Fruit fly (Drosophila melanogaster): ENCODE data around the gene Spn77Bb.

Gene Spn77Bb

DNA sequence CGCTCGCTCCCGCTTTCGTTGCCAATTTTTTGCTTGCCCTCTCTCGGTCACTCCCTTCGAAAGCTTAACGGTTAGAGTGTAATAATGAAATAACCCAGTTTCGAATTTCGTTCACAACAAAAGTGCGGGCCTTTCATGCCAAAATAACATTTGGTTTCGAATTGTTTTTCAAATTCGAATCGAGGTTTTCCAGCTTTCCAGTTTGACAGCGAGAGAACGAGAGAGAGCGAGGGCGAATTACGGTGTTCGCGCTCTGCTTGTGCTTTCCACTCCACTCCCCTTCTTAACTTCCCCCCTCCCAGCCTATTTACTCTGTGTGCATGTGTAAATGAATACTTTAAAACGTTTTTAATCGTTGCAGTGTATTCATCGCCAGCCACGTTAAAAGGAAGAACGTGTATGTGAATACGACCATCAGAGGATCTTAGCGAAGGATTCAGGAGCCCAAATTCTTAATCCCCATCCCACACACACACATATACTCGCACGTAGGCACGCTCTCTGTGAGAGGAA, 27.9 kb downstream of the Spn77Bb start:
- peak; percentile 25 for TF ChIP-seq Med (GFP tag)
- TF ChIP-seq CG15479 (GFP tag; optimal IDR thresholded peaks at IDR 0.05), result no peak
- no peak for TF ChIP-seq CG8765 (GFP tag; IDR thresholded peaks at IDR 0.05)
- TF ChIP-seq cg (GFP tag; optimal IDR thresholded peaks at IDR 0.05), result peak; percentile 53
- peak; percentile 70 to 91 for TF ChIP-seq Trl (optimal IDR thresholded peaks at IDR 0.05)
- TF ChIP-seq Trl (GFP tag; optimal IDR thresholded peaks at IDR 0.05), result no peak
- peak; percentile 94 for TF ChIP-seq crol (GFP tag; IDR thresholded peaks at IDR 0.05)
- no peak for TF ChIP-seq gcm2 (GFP tag; optimal IDR thresholded peaks at IDR 0.05)
- TF ChIP-seq z (GFP tag; IDR thresholded peaks at IDR 0.05), result peak; percentile 51; the same call in 1 of the 3 replicates
- no peak for TF ChIP-seq CG16813 (GFP tag; IDR thresholded peaks at IDR 0.05; ENCODE audit: partially characterized antibody)
- TF ChIP-seq CG2120 (GFP tag; optimal IDR thresholded peaks at IDR 0.05), result no peak
- peak; percentile 84 for TF ChIP-seq CG1832 (GFP tag; optimal IDR thresholded peaks at IDR 0.05)
- TF ChIP-seq CG10267 (tag; optimal IDR thresholded peaks at IDR 0.05), result no peak
- TF ChIP-seq otp (GFP tag; IDR thresholded peaks at IDR 0.05), result 0 out of 3 replicates have a peak, but pooled peaks have one; percentile 23

DNA sequence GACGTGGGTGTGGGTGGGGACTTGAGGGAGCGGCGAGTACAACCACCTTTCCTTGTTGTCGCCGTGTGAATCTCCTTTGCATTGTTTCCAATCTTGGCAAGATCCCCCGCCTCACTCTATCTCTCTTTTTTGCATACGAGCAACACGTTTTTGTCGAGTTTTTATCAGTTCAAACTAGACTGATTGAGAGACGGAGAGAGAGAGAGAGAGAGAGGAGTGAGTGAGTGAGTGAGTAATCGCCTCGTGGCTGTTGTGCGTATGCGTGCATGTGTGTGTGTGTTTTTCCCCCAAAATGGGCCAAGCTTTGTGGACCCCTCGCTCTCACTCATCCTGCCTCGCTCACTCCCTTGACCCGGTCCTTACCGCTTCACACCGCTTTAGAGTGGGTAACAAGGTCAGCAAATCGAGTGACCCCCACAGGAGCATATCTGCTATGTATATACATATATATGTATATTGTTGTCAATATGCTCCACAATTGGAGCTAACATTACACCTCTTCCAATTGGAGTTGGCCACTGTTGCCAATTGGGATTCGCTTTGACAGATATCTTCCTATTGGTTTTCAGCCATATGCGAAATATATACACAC, 28.7 kb downstream of the Spn77Bb start:
- TF ChIP-seq Usf (GFP tag; optimal IDR thresholded peaks at IDR 0.05), result no peak
- peak; percentile 26; the same call in 1 of the 3 replicates for TF ChIP-seq CG34422 (GFP tag; IDR thresholded peaks at IDR 0.05)
- peak; percentile 73 for TF ChIP-seq cwo (GFP tag; optimal IDR thresholded peaks at IDR 0.05)
- peak; percentile 45 for TF ChIP-seq dm (GFP tag; optimal IDR thresholded peaks at IDR 0.05)
- peak; percentile 23; the same call in 1 of the 2 replicates for TF ChIP-seq Bgb (GFP tag; IDR thresholded peaks at IDR 0.05; ENCODE audit: partially characterized antibody)
- no peak for TF ChIP-seq CG3847 (GFP tag; IDR thresholded peaks at IDR 0.05)
- TF ChIP-seq tio (GFP tag; optimal IDR thresholded peaks at IDR 0.05), result no peak
- no peak for TF ChIP-seq CG11696 (GFP tag; IDR thresholded peaks at IDR 0.05)
- TF ChIP-seq CHES-1-like (GFP tag; optimal IDR thresholded peaks at IDR 0.05), result no peak
- 0 out of 2 replicates have a peak, but pooled peaks have one; percentile 10 for TF ChIP-seq vvl (GFP tag; IDR thresholded peaks at IDR 0.05)
- peak; percentile 75 for TF ChIP-seq cg (GFP tag; optimal IDR thresholded peaks at IDR 0.05)
- peak; percentile 56 for TF ChIP-seq sens (GFP tag)
- TF ChIP-seq sim (GFP tag; IDR thresholded peaks at IDR 0.05), result no peak
- TF ChIP-seq amos (GFP tag; IDR thresholded peaks at IDR 0.05; ENCODE audit: partially characterized antibody), result peak; percentile 11; the same call in 1 of the 2 replicates
- TF ChIP-seq Opbp (GFP tag; IDR thresholded peaks at IDR 0.05; ENCODE audit: partially characterized antibody), result no peak
- TF ChIP-seq sd (tag; optimal IDR thresholded peaks at IDR 0.05), result no peak
- TF ChIP-seq dmrt99B (tag; optimal IDR thresholded peaks at IDR 0.05), result no peak
- TF ChIP-seq CG10565 (GFP tag; optimal IDR thresholded peaks at IDR 0.05), result no peak
- TF ChIP-seq CG42726 (GFP tag; IDR thresholded peaks at IDR 0.05; ENCODE audit: partially characterized antibody), result no peak
- TF ChIP-seq H15 (GFP tag; IDR thresholded peaks at IDR 0.05), result no peak
- peak; percentile 98 for TF ChIP-seq Elba2 (GFP tag; optimal IDR thresholded peaks at IDR 0.05)
- no peak for TF ChIP-seq CG7786 (GFP tag; optimal IDR thresholded peaks at IDR 0.05)
- TF ChIP-seq CG3281 (GFP tag; optimal IDR thresholded peaks at IDR 0.05), result no peak
- peak; percentile 33 to 89 for TF ChIP-seq insv (GFP tag; optimal IDR thresholded peaks at IDR 0.05)
- TF ChIP-seq HLH3B (GFP tag; IDR thresholded peaks at IDR 0.05), result no peak
- no peak for TF ChIP-seq CG12236 (GFP tag; optimal IDR thresholded peaks at IDR 0.05)
- TF ChIP-seq CG10431 (GFP tag; optimal IDR thresholded peaks at IDR 0.05), result no peak
- TF ChIP-seq btn (GFP tag; optimal IDR thresholded peaks at IDR 0.05), result no peak
- TF ChIP-seq ken (GFP tag; IDR thresholded peaks at IDR 0.05), result no peak
- TF ChIP-seq Med (GFP tag), result peak; percentile 59
- no peak for TF ChIP-seq tap (tag; optimal IDR thresholded peaks at IDR 0.05)
- no peak for TF ChIP-seq stc (GFP tag; IDR thresholded peaks at IDR 0.05)
- no peak for TF ChIP-seq shn (GFP tag; optimal IDR thresholded peaks at IDR 0.05)
- 0 out of 2 replicates have a peak, but pooled peaks have one; percentile 30 for TF ChIP-seq Atf6 (GFP tag; IDR thresholded peaks at IDR 0.05)
- TF ChIP-seq CG8478 (optimal IDR thresholded peaks at IDR 0.05), result peak; percentile 41
- TF ChIP-seq Awh (GFP tag; IDR thresholded peaks at IDR 0.05), result no peak
- peak; percentile 0 for TF ChIP-seq HmgZ (tag; optimal IDR thresholded peaks at IDR 0.05)
- peak; percentile 65 for TF ChIP-seq Nf-YC (tag; optimal IDR thresholded peaks at IDR 0.05)
